Worm (Caenorhabditis elegans) whole organism, early embryonic: ENCODE data around the gene tat-6.

Experiments used
- B0310.2 ChIP-seq: sonication (generic microtip); optimal IDR thresholded peaks from 2 replicates; lab custom pipeline; 2016; ENCODE audit warnings: mild to moderate bottlenecking, missing genetic modification characterization, missing compliant biosample characterization
- F13C5.2 ChIP-seq: sonication (generic microtip); optimal IDR thresholded peaks from 2 replicates; lab custom pipeline; 2017; ENCODE audit warnings: mild to moderate bottlenecking, missing genetic modification characterization, inconsistent platforms, missing compliant biosample characterization
- aly-1 ChIP-seq: sonication (generic microtip); optimal IDR thresholded peaks from 2 replicates; lab custom pipeline; 2016; ENCODE audit warnings: missing genetic modification characterization, missing compliant biosample characterization
- ama-1 ChIP-seq: fragments of 150-350 bp; optimal IDR thresholded peaks from 2 replicates; lab custom pipeline; 2014
- ceh-13 ChIP-seq: fragments of 200-800 bp; sonication (Bioruptor generic); optimal IDR thresholded peaks from 2 replicates; lab custom pipeline; 2018; ENCODE audit warnings: mild to moderate bottlenecking, missing genetic modification characterization, missing compliant biosample characterization
- ceh-36 ChIP-seq: sonication (generic microtip); optimal IDR thresholded peaks from 2 replicates; lab custom pipeline; 2016; ENCODE audit warnings: missing genetic modification characterization, inconsistent platforms, missing compliant biosample characterization
- ets-7 ChIP-seq: sonication (generic microtip); optimal IDR thresholded peaks from 2 replicates; lab custom pipeline; 2016; ENCODE audit warnings: missing genotype, missing genetic modification characterization, missing compliant biosample characterization
- flt-1 ChIP-seq: fragments of 200-800 bp; sonication (Bioruptor generic); IDR thresholded peaks from 2 replicates; pipeline ENCODE4 v1.3.6; 2022; ENCODE audit warnings: missing genetic modification characterization, missing compliant biosample characterization
- hmbx-1 ChIP-seq: sonication (generic microtip); optimal IDR thresholded peaks from 2 replicates; lab custom pipeline; 2016; ENCODE audit warnings: mild to moderate bottlenecking, missing genetic modification characterization, missing compliant biosample characterization
- hmg-4 ChIP-seq: fragments of 200-800 bp; sonication (Bioruptor generic); optimal IDR thresholded peaks from 2 replicates; lab custom pipeline; 2018; ENCODE audit warnings: mild to moderate bottlenecking, missing genetic modification characterization, missing compliant biosample characterization
- hnd-1 ChIP-seq: sonication (generic microtip); optimal IDR thresholded peaks from 2 replicates; lab custom pipeline; 2016; ENCODE audit warnings: missing genetic modification characterization, missing compliant biosample characterization
- pes-1 ChIP-seq: fragments of 200-800 bp; sonication (Bioruptor generic); IDR thresholded peaks from 2 replicates; pipeline ENCODE4 v1.3.6; 2022; ENCODE audit warnings: missing genetic modification reagents, missing genetic modification characterization, missing compliant biosample characterization
- scrt-1 ChIP-seq: fragments of 200-800 bp; sonication (Bioruptor generic); IDR thresholded peaks from 2 replicates; pipeline ENCODE4 v1.3.6; 2022; ENCODE audit warnings: missing genetic modification characterization, missing compliant biosample characterization
- sea-1 ChIP-seq: fragments of 200-800 bp; sonication (Bioruptor generic); conservative IDR thresholded peaks from 2 replicates; pipeline ENCODE4 v1.3.6; 2022; ENCODE audit warnings: missing genetic modification characterization, missing compliant biosample characterization
- tbx-11 ChIP-seq: fragments of 200-800 bp; sonication (Bioruptor generic); IDR thresholded peaks from 2 replicates; pipeline ENCODE4 v1.3.6; 2022; ENCODE audit warnings: missing genetic modification characterization, missing compliant biosample characterization
- tbx-37 ChIP-seq: fragments of 200-800 bp; sonication (Bioruptor generic); conservative IDR thresholded peaks from 2 replicates; pipeline ENCODE4 v1.3.6; 2022; ENCODE audit warnings: missing genetic modification reagents, missing genetic modification characterization, missing compliant biosample characterization
- tra-4 ChIP-seq: sonication (generic microtip); optimal IDR thresholded peaks from 2 replicates; lab custom pipeline; 2017; ENCODE audit warnings: missing genetic modification characterization, missing compliant biosample characterization

tat-6 gene

DNA sequence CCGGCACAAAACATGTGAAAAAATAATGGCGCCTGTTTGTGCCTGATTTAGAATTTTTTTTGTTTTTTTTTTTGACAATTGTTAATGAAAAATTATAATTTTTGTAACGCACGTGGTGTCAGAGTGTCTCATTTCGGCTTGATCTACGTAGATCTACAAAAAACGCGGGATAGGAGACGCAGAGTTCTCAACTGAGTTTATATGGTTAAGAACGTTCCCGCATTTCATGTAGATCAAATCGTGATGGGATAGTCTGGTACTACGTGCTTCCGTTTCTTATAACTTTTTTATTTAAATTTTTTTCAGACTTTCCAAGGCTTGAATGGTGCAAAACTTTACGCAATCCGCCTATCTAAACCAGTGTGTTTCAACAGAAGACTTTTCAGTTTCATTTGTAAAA lies at the start of gene tat-6:
TSS of gene tat-6 (plus strand) at position 301 of the 400 bp plus-strand sequence.
- no peak for TF ChIP-seq hnd-1 (tag; lab: Kevin White, UChicago)
- no peak for TF ChIP-seq F13C5.2 (tag; lab: Kevin White, UChicago)
- no peak for TF ChIP-seq hmbx-1 (tag; lab: Kevin White, UChicago)
- TF ChIP-seq sea-1 (GFP tag; lab: Robert Waterston, UW): no peak
- no peak for TF ChIP-seq ceh-13 (GFP tag; lab: Kevin White, UChicago)
- no peak for TF ChIP-seq ama-1
- TF ChIP-seq tbx-37 (GFP tag; lab: Robert Waterston, UW): no peak
- TF ChIP-seq scrt-1 (GFP tag; lab: Robert Waterston, UW): no peak
- TF ChIP-seq aly-1 (tag; lab: Kevin White, UChicago): no peak
- TF ChIP-seq flt-1: no peak
- TF ChIP-seq tbx-11: no peak
- TF ChIP-seq ets-7 (tag; lab: Kevin White, UChicago): no peak

DNA sequence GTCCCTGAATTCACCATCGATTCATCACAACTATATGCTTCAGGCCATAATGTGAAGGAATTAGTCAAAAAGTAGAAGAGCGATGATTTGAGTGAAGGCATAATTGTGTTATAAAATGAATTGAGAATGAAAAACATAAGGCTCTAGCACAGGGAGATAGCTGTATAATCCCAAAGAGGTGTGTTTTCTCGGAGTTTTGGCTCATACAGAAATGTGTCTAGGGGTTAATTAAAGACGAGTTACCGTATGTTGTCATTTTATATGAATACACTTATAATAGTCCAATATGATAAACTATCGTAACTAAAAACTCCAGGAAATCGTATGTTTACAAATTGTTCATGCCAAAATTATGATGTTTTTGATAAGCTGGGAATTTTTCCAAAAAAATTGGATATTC lies 48.1 kb upstream of the tat-6 start, which contains the start of gene srt-5:
TSS of gene srt-5 (minus strand) at position 101 of the 400 bp plus-strand sequence.
- TF ChIP-seq sea-1 (GFP tag; lab: Robert Waterston, UW) (no peak), tra-4 (tag; lab: Kevin White, UChicago) (no peak)

DNA sequence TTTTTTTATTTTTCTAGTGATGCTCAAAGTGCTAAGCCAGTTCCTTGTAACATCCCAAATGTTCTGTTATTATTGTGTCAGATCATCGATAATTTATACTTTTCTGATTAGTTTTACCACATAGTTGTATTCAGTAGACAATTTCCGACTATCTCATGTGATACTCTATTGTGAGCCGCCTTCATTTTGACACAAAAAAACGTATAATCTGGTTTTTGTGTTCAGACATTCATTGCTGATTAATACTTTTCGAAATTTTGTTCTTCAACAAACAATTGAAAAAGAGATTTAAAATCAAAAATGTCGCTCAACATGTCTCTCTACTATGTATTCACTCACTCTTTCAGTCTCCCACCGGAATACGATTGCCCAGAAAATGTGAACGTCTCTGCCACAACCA lies 47.4 kb upstream of the tat-6 start, which contains the start of gene srt-7:
TSS of gene srt-7 (plus strand) at position 301 of the 400 bp plus-strand sequence.
- TF ChIP-seq hmbx-1 (tag; lab: Kevin White, UChicago) (no peak), F13C5.2 (tag; lab: Kevin White, UChicago) (no peak), pes-1 (GFP tag; lab: Robert Waterston, UW) (no peak), flt-1 (no peak), hmg-4 (GFP tag; lab: Kevin White, UChicago) (no peak), hnd-1 (tag; lab: Kevin White, UChicago) (no peak), tra-4 (tag; lab: Kevin White, UChicago) (no peak), tbx-37 (GFP tag; lab: Robert Waterston, UW) (no peak), ceh-13 (GFP tag; lab: Kevin White, UChicago) (no peak), aly-1 (tag; lab: Kevin White, UChicago) (no peak), sea-1 (GFP tag; lab: Robert Waterston, UW) (no peak), B0310.2 (tag; lab: Kevin White, UChicago) (no peak), scrt-1 (GFP tag; lab: Robert Waterston, UW) (no peak), tbx-11 (no peak), ama-1 (no peak), ets-7 (tag; lab: Kevin White, UChicago) (no peak)

DNA sequence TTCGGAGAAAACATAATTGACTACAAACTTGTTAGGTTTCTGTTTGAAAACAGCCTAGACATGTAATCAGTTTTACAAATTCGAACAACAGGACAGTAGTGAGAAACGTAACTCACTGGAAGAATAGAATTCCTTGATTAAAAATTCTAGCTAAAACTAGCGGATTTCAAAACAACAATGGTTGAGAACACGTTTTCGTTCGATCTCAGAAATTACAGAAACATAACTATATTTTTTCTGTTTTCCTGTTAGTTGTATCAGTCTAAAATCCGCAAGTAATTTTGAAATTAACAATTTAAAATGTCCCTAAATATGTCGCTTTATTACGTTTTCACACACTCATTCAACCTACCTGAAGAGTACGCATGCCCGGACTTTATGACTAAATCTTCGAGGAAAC lies 42.6 kb upstream of the tat-6 start, which contains the start of gene srt-8:
TSS of gene srt-8 (plus strand) at position 301 of the 400 bp plus-strand sequence.
- TF ChIP-seq sea-1 (GFP tag; lab: Robert Waterston, UW) (no peak), scrt-1 (GFP tag; lab: Robert Waterston, UW) (no peak), pes-1 (GFP tag; lab: Robert Waterston, UW) (no peak), tbx-11 (no peak), tbx-37 (GFP tag; lab: Robert Waterston, UW) (no peak), B0310.2 (tag; lab: Kevin White, UChicago) (no peak), hmg-4 (GFP tag; lab: Kevin White, UChicago) (no peak), F13C5.2 (tag; lab: Kevin White, UChicago) (no peak), aly-1 (tag; lab: Kevin White, UChicago) (no peak), hmbx-1 (tag; lab: Kevin White, UChicago) (no peak), ets-7 (tag; lab: Kevin White, UChicago) (no peak), ceh-36 (tag; lab: Kevin White, UChicago) (no peak), hnd-1 (tag; lab: Kevin White, UChicago) (no peak), flt-1 (no peak), tra-4 (tag; lab: Kevin White, UChicago) (no peak), ama-1 (no peak), ceh-13 (GFP tag; lab: Kevin White, UChicago) (no peak)

DNA sequence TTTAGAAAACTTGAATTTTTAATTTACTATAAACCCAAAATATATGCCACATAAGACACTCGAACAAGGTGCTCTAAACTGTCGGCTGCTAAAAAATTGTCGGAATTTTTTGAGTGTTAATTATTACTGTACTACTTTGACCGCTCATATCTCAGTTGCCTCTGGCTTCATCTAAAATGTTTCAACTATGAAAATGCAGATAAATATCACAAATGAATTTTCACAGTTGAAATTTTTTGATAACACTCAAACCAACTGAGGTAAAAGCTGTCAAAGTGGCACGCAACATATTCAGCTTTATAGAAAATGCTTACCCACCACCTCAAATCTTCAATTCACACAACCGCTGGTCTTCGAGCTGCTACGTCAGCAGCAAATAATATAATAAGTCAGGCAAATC lies 40.1 kb upstream of the tat-6 start, which contains the start of gene acs-21:
TSS of gene acs-21 (plus strand) at position 301 of the 400 bp plus-strand sequence.
- no peak for TF ChIP-seq F13C5.2 (tag; lab: Kevin White, UChicago)
- no peak for TF ChIP-seq tbx-37 (GFP tag; lab: Robert Waterston, UW)
- no peak for TF ChIP-seq ama-1
- TF ChIP-seq scrt-1 (GFP tag; lab: Robert Waterston, UW): no peak
- no peak for TF ChIP-seq aly-1 (tag; lab: Kevin White, UChicago)
- TF ChIP-seq tbx-11: no peak
- TF ChIP-seq B0310.2 (tag; lab: Kevin White, UChicago): no peak

DNA sequence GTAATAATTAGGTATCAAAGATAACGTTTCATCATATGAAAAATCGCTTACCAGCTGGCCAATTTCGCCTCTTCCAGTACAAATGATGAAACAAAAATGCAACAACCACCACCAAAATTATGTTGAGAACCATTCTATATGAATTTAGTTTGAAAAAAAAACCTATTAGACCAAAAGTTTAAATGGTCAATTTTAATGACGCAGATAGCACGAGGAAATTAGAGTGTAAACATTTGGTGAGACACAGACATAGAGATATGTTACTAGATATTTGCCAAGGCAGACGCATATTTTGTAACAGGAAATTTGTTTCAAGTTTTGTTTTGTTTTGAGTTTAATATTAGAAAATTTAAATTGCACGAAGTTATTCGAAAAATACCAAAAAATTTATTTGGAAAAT lies 34.6 kb upstream of the tat-6 start, which contains the start of gene cyp-33C9:
TSS of gene cyp-33C9 (minus strand) at position 211 of the 400 bp plus-strand sequence.
- TF ChIP-seq ceh-13 (GFP tag; lab: Kevin White, UChicago) (no peak), tbx-37 (GFP tag; lab: Robert Waterston, UW) (no peak), F13C5.2 (tag; lab: Kevin White, UChicago) (no peak), ama-1 (no peak), scrt-1 (GFP tag; lab: Robert Waterston, UW) (no peak), B0310.2 (tag; lab: Kevin White, UChicago) (no peak), hnd-1 (tag; lab: Kevin White, UChicago) (no peak), aly-1 (tag; lab: Kevin White, UChicago) (no peak), tbx-11 (no peak), pes-1 (GFP tag; lab: Robert Waterston, UW) (no peak)

DNA sequence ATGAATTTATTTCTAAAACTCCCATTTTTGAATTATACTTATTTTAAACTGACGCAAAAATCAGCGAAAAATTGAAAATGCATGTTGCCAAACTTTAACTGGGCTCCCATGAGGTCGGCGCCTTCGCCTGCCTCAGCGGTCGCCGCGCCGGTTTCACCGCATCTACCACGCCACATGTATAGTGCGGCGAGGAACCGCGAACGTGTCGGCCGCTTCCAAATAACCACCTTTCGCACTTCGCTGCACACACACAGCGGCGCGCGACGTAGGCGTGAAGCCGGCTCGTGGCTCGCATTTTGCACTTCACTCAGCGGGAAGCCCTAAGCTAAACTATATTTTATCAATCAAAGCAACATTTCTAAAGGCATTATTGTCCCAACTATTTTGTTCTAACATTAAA lies 28.4 kb upstream of the tat-6 start:
- TF ChIP-seq hmg-4 (GFP tag; lab: Kevin White, UChicago): no peak
- no peak for TF ChIP-seq hmbx-1 (tag; lab: Kevin White, UChicago)
- TF ChIP-seq flt-1: no peak
